Worm (Caenorhabditis elegans): Measurements from ENCODE around the gene C07H6.2.

Gene C07H6.2

ce11 chrIII:7498346-7498745 lies 22.5 kb upstream of the C07H6.2 start (continued):
- TF ChIP-seq mxl-2 (GFP tag; conservative IDR thresholded peaks at IDR 0.05) (0 out of 2 replicates have a peak, but pooled peaks have one; percentile 25), egl-27 (tag; optimal IDR thresholded peaks at IDR 0.05) (no peak), Y105C5A.15 (GFP tag; IDR thresholded peaks at IDR 0.05) (0 out of 2 replicates have a peak, but pooled peaks have one; percentile 20), D1046.2 (GFP tag; IDR thresholded peaks at IDR 0.05) (no peak), mep-1 (tag; optimal IDR thresholded peaks at IDR 0.05) (peak; percentile 96), unc-130 (GFP tag; optimal IDR thresholded peaks at IDR 0.05) (peak; percentile 48), madf-5 (GFP tag; IDR thresholded peaks at IDR 0.05) (no peak), F26F4.8 (GFP tag; conservative IDR thresholded peaks at IDR 0.05) (no peak), nhr-48 (tag; optimal IDR thresholded peaks at IDR 0.05) (peak; percentile 62), zip-11 (GFP tag; IDR thresholded peaks at IDR 0.05) (no peak), nhr-6 (tag; optimal IDR thresholded peaks at IDR 0.05) (peak; percentile 45), spr-1 (tag; optimal IDR thresholded peaks at IDR 0.05) (peak; percentile 66), php-3 (GFP tag; IDR thresholded peaks at IDR 0.05) (peak; percentile 64; the same call in 1 of the 2 replicates), fos-1 (tag; optimal IDR thresholded peaks at IDR 0.05) (no peak), lim-7 (GFP tag; IDR thresholded peaks at IDR 0.05) (no peak), nhr-102 (tag; optimal IDR thresholded peaks at IDR 0.05) (peak; percentile 64), fkh-10 (GFP tag; optimal IDR thresholded peaks at IDR 0.05) (peak; percentile 91), set-16 (GFP tag; IDR thresholded peaks at IDR 0.05) (peak; percentile 50; the same call in 1 of the 2 replicates), hlh-30 (tag; optimal IDR thresholded peaks at IDR 0.05; ENCODE audit: insufficient read depth) (peak; percentile 83), snpc-4 (tag; optimal IDR thresholded peaks at IDR 0.05) (no peak), pha-4 (GFP tag; IDR thresholded peaks at IDR 0.05) (peak; percentile 59), pha-4 (tag; optimal IDR thresholded peaks at IDR 0.05) (no peak), lin-1 (GFP tag; IDR thresholded peaks at IDR 0.05) (peak; percentile 70), attf-4 (tag; optimal IDR thresholded peaks at IDR 0.05) (no peak), ceh-20 (GFP tag; IDR thresholded peaks at IDR 0.05) (peak; percentile 79; the same call in 1 of the 2 replicates), T26A8.4 (GFP tag; IDR thresholded peaks at IDR 0.05) (peak; percentile 70), lin-15B (tag; optimal IDR thresholded peaks at IDR 0.05) (peak; percentile 78), dpl-1 (GFP tag; optimal IDR thresholded peaks at IDR 0.05) (peak; percentile 96), nhr-11 (tag; optimal IDR thresholded peaks at IDR 0.05) (peak; percentile 86), mxl-3 (GFP tag; optimal IDR thresholded peaks at IDR 0.05) (peak; percentile 99), F37D6.2 (tag; optimal IDR thresholded peaks at IDR 0.05) (peak; percentile 78), hmg-1.1 (GFP tag; IDR thresholded peaks at IDR 0.05) (peak; percentile 86), nhr-42 (GFP tag; IDR thresholded peaks at IDR 0.05) (0 out of 2 replicates have a peak, but pooled peaks have one; percentile 23), nhr-10 (tag; optimal IDR thresholded peaks at IDR 0.05) (peak; percentile 0), zag-1 (tag; optimal IDR thresholded peaks at IDR 0.05) (peak; percentile 12), mdl-1 (tag; optimal IDR thresholded peaks at IDR 0.05) (peak; percentile 75 to 96), arid-1 (GFP tag; conservative IDR thresholded peaks at IDR 0.05) (0 out of 2 replicates have a peak, but pooled peaks have one; percentile 55), nhr-77 (tag; optimal IDR thresholded peaks at IDR 0.05) (peak; percentile 91), lin-39 (tag; optimal IDR thresholded peaks at IDR 0.05) (no peak), lin-38 (GFP tag; IDR thresholded peaks at IDR 0.05) (peak; percentile 80), rbr-2 (tag; optimal IDR thresholded peaks at IDR 0.05) (peak; percentile 83), madf-9 (GFP tag; conservative IDR thresholded peaks at IDR 0.05) (peak; percentile 45; the same call in 1 of the 2 replicates), pqm-1 (tag; optimal IDR thresholded peaks at IDR 0.05) (peak; percentile 94), dve-1 (tag; optimal IDR thresholded peaks at IDR 0.05; ENCODE audit: insufficient read depth) (peak; percentile 89), nhr-76 (tag; optimal IDR thresholded peaks at IDR 0.05) (no peak), cey-2 (tag; optimal IDR thresholded peaks at IDR 0.05; ENCODE audit: borderline replicate concordance, insufficient read depth) (no peak), nhr-28 (tag; optimal IDR thresholded peaks at IDR 0.05) (peak; percentile 83), hif-1 (tag; optimal IDR thresholded peaks at IDR 0.05) (peak in 1 of 2 experiments; percentile 66)
